Fruit fly (Drosophila melanogaster): ENCODE data around the gene spn-D.

The spn-D gene

DNA sequence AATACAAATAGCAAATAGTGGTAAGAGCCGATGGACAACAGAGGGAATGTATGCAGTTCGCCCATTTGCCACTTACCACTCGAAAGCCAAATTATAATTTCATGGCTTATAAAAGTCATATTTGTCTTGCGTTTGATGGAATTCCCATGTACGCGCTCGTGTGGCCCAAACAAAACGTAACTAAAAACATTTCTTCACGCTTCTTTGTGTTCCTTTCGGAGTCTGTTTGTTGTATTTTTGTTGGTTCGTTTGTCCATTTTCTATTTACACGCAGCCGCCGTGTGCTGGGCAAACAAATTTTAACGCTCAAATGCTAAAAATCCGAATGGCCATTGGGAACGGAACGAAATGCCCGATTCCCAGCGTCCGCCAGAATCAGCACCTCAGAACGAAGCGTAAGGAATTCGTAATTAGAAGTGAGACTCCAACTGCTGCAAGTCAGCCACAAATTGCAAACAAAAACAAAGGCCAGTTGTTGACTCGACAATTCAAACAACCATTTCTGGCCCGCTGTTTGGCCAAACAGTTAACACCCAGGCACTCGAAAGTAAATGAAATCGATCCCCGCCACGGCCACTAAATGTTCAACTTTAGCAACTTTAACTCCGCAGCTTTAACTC is 43.3 kb downstream of the spn-D start (continued):
- TF ChIP-seq Opbp (GFP tag; IDR thresholded peaks at IDR 0.05; ENCODE audit: partially characterized antibody) = no peak
- TF ChIP-seq CG17361 (GFP tag; IDR thresholded peaks at IDR 0.05) = 0 out of 3 replicates have a peak, but pooled peaks have one; percentile 12
- peak; percentile 3 for TF ChIP-seq Fer3 (tag; optimal IDR thresholded peaks at IDR 0.05)
- peak; percentile 45 for TF ChIP-seq CG12236 (GFP tag; optimal IDR thresholded peaks at IDR 0.05)
- peak; percentile 56 for TF ChIP-seq lab (GFP tag; optimal IDR thresholded peaks at IDR 0.05)
- peak; percentile 36 for TF ChIP-seq CG3847 (GFP tag; IDR thresholded peaks at IDR 0.05)
- TF ChIP-seq HHEX (GFP tag; optimal IDR thresholded peaks at IDR 0.05) = peak; percentile 46
- TF ChIP-seq ken (GFP tag; IDR thresholded peaks at IDR 0.05) = no peak
- peak; percentile 2 for TF ChIP-seq CG15479 (GFP tag; optimal IDR thresholded peaks at IDR 0.05)
- no peak for TF ChIP-seq pan (optimal IDR thresholded peaks at IDR 0.05)
- TF ChIP-seq pan (GFP tag; optimal IDR thresholded peaks at IDR 0.05 in 1 of 2, IDR thresholded peaks at IDR 0.05 in 1 of 2) = peak in 1 of 2 experiments; percentile 60
- 0 out of 3 replicates have a peak, but pooled peaks have one; percentile 42 for TF ChIP-seq Dbx (GFP tag; IDR thresholded peaks at IDR 0.05)
- TF ChIP-seq C15 (GFP tag; IDR thresholded peaks at IDR 0.05) = no peak
- peak; percentile 73 for TF ChIP-seq CG15696 (tag; optimal IDR thresholded peaks at IDR 0.05)
- peak; percentile 19 for TF ChIP-seq salm (tag; optimal IDR thresholded peaks at IDR 0.05)
- no peak for TF ChIP-seq Dfd (GFP tag; optimal IDR thresholded peaks at IDR 0.05)
- TF ChIP-seq ttk (GFP tag; IDR thresholded peaks at IDR 0.05) = no peak
- peak; percentile 19 for TF ChIP-seq CoRest (tag; optimal IDR thresholded peaks at IDR 0.05)
- TF ChIP-seq trh (GFP tag; optimal IDR thresholded peaks at IDR 0.05) = peak; percentile 35
- TF ChIP-seq sens (GFP tag) = peak; percentile 86
- TF ChIP-seq CG34422 (GFP tag; IDR thresholded peaks at IDR 0.05) = no peak
- TF ChIP-seq Nf-YC (tag; optimal IDR thresholded peaks at IDR 0.05) = no peak
- TF ChIP-seq Antp (GFP tag; optimal IDR thresholded peaks at IDR 0.05) = peak; percentile 1
- TF ChIP-seq fd64A (GFP tag; optimal IDR thresholded peaks at IDR 0.05) = peak; percentile 34
- no peak for TF ChIP-seq oc (tag; optimal IDR thresholded peaks at IDR 0.05)
- TF ChIP-seq CG4707 (GFP tag; optimal IDR thresholded peaks at IDR 0.05) = peak; percentile 8
- TF ChIP-seq Nf-YB (GFP tag; optimal IDR thresholded peaks at IDR 0.05) = peak; percentile 9
- no peak for TF ChIP-seq hkb (optimal IDR thresholded peaks at IDR 0.05)
- TF ChIP-seq hkb (GFP tag; IDR thresholded peaks at IDR 0.05) = peak; percentile 67
- TF ChIP-seq CG7271 (tag; optimal IDR thresholded peaks at IDR 0.05) = peak; percentile 76
- TF ChIP-seq kni (GFP tag; optimal IDR thresholded peaks at IDR 0.05) = peak; percentile 89
- peak; percentile 46 for TF ChIP-seq Blimp-1 (GFP tag; optimal IDR thresholded peaks at IDR 0.05)
- TF ChIP-seq CG10209 (GFP tag; optimal IDR thresholded peaks at IDR 0.05) = peak; percentile 57
- TF ChIP-seq CG6854 (GFP tag; optimal IDR thresholded peaks at IDR 0.05) = no peak
- no peak for TF ChIP-seq chinmo (GFP tag; IDR thresholded peaks at IDR 0.05; ENCODE audit: partially characterized antibody)
- TF ChIP-seq E2f1 (GFP tag; IDR thresholded peaks at IDR 0.05) = no peak
- TF ChIP-seq Hr3 (GFP tag; optimal IDR thresholded peaks at IDR 0.05) = no peak
- no peak for TF ChIP-seq lilli (GFP tag; optimal IDR thresholded peaks at IDR 0.05)
- TF ChIP-seq CG4424 (GFP tag; optimal IDR thresholded peaks at IDR 0.05) = no peak
- TF ChIP-seq sqz (GFP tag; optimal IDR thresholded peaks at IDR 0.05) = peak; percentile 1
- peak; percentile 28 for TF ChIP-seq cato (GFP tag; optimal IDR thresholded peaks at IDR 0.05; ENCODE audit: borderline replicate concordance)
- TF ChIP-seq Pdp1 (GFP tag; optimal IDR thresholded peaks at IDR 0.05) = peak; percentile 2 to 25
- TF ChIP-seq HmgZ (tag; optimal IDR thresholded peaks at IDR 0.05) = peak; percentile 9
- TF ChIP-seq Med (GFP tag) = peak; percentile 79
- TF ChIP-seq Xrp1 (GFP tag; IDR thresholded peaks at IDR 0.05) = peak; percentile 68; the same call in 1 of the 2 replicates
- TF ChIP-seq pho (GFP tag; optimal IDR thresholded peaks at IDR 0.05) = peak; percentile 19
- no peak for TF ChIP-seq CTCF (GFP tag; optimal IDR thresholded peaks at IDR 0.05)
- peak in 1 of 2 experiments; percentile 9 for TF ChIP-seq dpn (GFP tag; optimal IDR thresholded peaks at IDR 0.05)
- TF ChIP-seq Sin3A (optimal IDR thresholded peaks at IDR 0.05) = no peak
- TF ChIP-seq bcd (GFP tag; optimal IDR thresholded peaks at IDR 0.05) = peak; percentile 51
- TF ChIP-seq otp (GFP tag; IDR thresholded peaks at IDR 0.05) = peak; percentile 76; the same call in 2 of the 3 replicates

All from whole organism, embryonic.